Fruit fly (Drosophila melanogaster) Kc167 (cell line): Measurements from ENCODE around the gene gdl.

Experiments
- Myc ChIP-seq: fragments of >200 bp; optimal IDR thresholded peaks from 2 replicates; lab custom pipeline; 2017; ENCODE audit warnings: missing external identifiers
- Sin3A ChIP-seq: fragments of >200 bp; optimal IDR thresholded peaks from 2 replicates; lab custom pipeline; 2018; ENCODE audit warnings: missing external identifiers
- h ChIP-seq: fragments of >200 bp; optimal IDR thresholded peaks from 3 replicates; lab custom pipeline; 2018; ENCODE audit warnings: missing external identifiers
- insv ChIP-seq: fragments of >200 bp; optimal IDR thresholded peaks from 3 replicates; lab custom pipeline; 2018; ENCODE audit warnings: missing external identifiers
- psq ChIP-seq: fragments of >200 bp; optimal IDR thresholded peaks from 2 replicates; lab custom pipeline; 2017; ENCODE audit warnings: missing external identifiers
- ttk ChIP-seq: sonication (Bioruptor generic); optimal IDR thresholded peaks from 2 replicates; lab custom pipeline; 2017; ENCODE audit warnings: missing external identifiers

gdl gene

DNA sequence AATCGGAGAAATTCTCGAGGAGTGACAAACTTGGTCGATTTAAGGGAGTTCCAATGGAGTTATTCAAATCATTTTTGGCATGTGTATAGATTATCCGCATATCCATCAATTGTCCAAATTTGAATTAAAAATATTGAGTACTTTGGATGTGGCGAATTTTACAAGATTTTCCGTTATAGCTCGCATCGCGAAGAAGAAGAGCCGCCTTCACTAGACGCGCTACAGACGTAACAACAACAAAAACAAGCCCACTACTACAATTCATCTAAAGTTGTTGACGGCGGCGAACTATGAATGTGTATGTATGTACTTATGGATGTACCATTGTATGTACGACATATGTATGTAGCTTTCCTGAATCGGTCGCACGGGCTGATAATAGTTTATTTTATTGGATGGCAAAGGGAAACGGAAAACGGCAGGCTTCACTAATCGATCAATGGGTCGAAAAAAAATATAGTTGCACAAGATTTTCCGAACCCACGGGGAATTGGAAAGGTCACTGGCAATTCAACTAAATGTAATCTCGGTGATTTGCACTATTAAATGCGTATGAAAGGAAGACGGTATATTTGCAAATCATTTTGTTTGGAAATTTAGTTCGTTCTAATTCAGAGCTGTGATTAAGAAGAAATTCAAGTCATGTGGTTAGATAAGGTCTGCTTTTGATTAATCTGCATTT, 5.7 kb downstream of the gdl start:
- no peak for TF ChIP-seq h (lab: Kevin White, UChicago)
- TF ChIP-seq insv (lab: Kevin White, UChicago): no peak
- no peak for TF ChIP-seq ttk (lab: Kevin White, UChicago)
- no peak for TF ChIP-seq Myc
- TF ChIP-seq psq: no peak
- no peak for TF ChIP-seq Sin3A (lab: Kevin White, UChicago)

DNA sequence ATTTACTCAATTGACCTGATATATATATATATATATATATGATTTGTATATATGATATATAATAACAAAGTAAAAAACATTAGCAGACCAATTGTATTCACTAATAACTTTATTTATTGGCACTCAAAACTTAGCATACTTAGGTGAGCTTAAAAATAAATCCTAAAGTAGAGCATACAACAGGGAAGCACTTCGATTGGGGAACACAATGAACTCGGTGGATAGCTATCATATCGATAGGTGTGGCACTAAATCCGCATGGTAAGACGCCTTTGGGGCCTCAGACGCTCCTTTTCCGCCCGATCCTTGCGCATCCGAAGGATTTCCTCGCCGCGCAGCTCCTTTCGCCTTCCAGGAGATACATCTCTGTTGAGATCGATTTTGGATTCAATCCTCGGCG, 7.2 kb downstream of the gdl start:
- TF ChIP-seq psq (no peak), ttk (lab: Kevin White, UChicago) (no peak), h (lab: Kevin White, UChicago) (no peak), Sin3A (lab: Kevin White, UChicago) (no peak), insv (lab: Kevin White, UChicago) (no peak), Myc (no peak)

- TF ChIP-seq h (lab: Kevin White, UChicago) (no peak), Sin3A (lab: Kevin White, UChicago) (no peak), psq (no peak), insv (lab: Kevin White, UChicago) (no peak), ttk (lab: Kevin White, UChicago) (no peak), Myc (no peak)
Observed at dm6 chr3L:15516956-15517355, 7.7 kb downstream of the gdl start, which contains the start of gene CG13454. Gene CG13454 (minus strand): TSS chr3L:15517056.

dm6 chr3L:15517508-15517907, 8.3 kb downstream of the gdl start:
- no peak for TF ChIP-seq Sin3A (lab: Kevin White, UChicago)
- TF ChIP-seq psq: no peak
- TF ChIP-seq h (lab: Kevin White, UChicago): no peak
- no peak for TF ChIP-seq insv (lab: Kevin White, UChicago)
- no peak for TF ChIP-seq Myc
- TF ChIP-seq ttk (lab: Kevin White, UChicago): no peak

DNA sequence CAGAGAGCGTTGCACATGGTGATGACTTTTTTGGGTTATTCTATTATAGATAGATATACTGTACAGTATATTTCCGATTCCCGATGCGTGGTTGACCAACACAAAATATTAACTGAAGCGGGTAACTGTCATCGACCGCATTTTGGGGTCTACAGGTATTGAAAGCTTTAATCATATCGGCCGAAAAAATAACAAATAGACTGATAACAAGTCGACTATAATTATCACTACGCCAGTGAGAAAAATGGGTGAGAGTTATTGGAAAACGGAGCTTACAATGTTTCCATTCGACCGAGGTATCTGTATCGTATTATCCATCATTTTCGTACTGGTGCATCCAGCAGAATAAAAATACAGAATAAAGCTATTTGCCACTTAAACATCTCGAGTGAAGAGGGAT, 9.1 kb downstream of the gdl start:
- TF ChIP-seq Sin3A (lab: Kevin White, UChicago) (no peak), ttk (lab: Kevin White, UChicago) (no peak), h (lab: Kevin White, UChicago) (no peak)

dm6 chr3L:15519492-15519891, 10.2 kb downstream of the gdl start, which contains the start of gene mex1:
Gene mex1 (minus strand): TSS chr3L:15519592.
- TF ChIP-seq insv (lab: Kevin White, UChicago): no peak
- TF ChIP-seq Myc: no peak
- no peak for TF ChIP-seq Sin3A (lab: Kevin White, UChicago)
- no peak for TF ChIP-seq h (lab: Kevin White, UChicago)

DNA sequence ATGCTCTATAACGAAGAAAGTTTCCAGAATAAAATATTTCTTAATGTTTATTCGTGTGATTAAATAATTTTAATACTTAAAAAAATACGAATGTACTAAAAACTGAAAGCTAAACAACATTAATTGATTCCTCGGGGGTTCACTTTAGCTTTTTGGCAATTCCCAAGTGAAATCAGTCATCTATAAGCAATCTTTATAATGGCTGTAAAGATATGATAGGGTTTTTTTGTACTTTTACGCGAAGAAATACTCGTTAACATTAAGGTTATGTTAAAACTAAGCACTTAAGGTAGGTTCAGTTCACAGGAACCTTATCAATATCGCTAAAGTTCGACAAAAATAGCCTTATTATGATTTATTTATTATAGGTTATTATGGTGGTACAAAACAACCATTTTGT, 10.7 kb downstream of the gdl start:
- no peak for TF ChIP-seq ttk (lab: Kevin White, UChicago)
- TF ChIP-seq Sin3A (lab: Kevin White, UChicago): no peak
- no peak for TF ChIP-seq Myc
- TF ChIP-seq h (lab: Kevin White, UChicago): no peak

DNA sequence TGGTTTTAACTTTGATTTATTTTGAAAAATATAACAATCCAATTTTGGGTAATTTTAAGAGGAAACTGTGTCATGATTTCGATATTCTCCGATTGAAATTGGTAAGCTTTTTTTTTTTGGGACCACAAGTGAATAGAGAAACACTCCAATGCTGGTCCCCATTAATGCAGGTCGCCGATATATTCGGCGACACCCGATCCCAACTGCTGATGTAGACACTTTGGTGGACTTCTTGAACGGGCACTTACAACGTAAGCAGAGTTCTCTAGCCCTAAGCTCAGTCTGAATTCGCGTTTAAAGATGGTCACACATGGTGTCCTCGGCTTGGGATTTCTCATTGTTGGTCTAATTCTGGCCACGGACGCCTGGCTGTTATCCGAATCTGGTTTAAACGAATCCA, 11.1 kb downstream of the gdl start, which contains the start of gene yellow-k:
Gene yellow-k, plus strand, starts transcription at position 301 of the 400 bp plus-strand sequence.
- no peak for TF ChIP-seq insv (lab: Kevin White, UChicago)
- TF ChIP-seq Sin3A (lab: Kevin White, UChicago): no peak

- TF ChIP-seq insv (lab: Kevin White, UChicago) (no peak), psq (no peak), Sin3A (lab: Kevin White, UChicago) (no peak), ttk (lab: Kevin White, UChicago) (no peak), Myc (no peak), h (lab: Kevin White, UChicago) (no peak)
Observed at dm6 chr3L:15523806-15524346, 14.6 kb downstream of the gdl start, which contains the start of gene CG7945. Gene CG7945 (minus strand): TSS chr3L:15524137.

DNA sequence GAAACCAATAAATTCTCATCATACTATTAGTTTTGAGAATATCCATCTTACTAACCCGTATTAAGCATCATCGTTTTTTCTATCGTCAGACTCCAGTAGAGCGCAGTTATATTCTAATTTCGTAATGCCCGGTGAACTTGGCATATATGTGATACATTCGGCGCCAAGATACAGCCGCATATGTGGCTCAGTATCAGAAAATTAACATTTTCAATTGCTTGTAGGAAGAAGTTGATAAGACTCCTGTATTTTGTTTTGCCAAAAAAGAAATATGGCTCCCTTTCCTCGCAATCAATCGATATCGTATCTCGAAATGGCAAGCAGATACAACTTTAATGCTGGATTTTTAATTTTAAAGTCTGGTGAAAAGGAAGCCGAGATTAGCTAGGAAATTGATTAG, 15.9 kb downstream of the gdl start, which contains the start of gene CG33986:
Gene CG33986, minus strand, starts transcription at position 101 of the 400 bp plus-strand sequence.
- TF ChIP-seq Sin3A (lab: Kevin White, UChicago): no peak
- TF ChIP-seq ttk (lab: Kevin White, UChicago): no peak
- no peak for TF ChIP-seq Myc
- no peak for TF ChIP-seq psq
- no peak for TF ChIP-seq h (lab: Kevin White, UChicago)
- TF ChIP-seq insv (lab: Kevin White, UChicago): no peak

- no peak for TF ChIP-seq Myc
- no peak for TF ChIP-seq ttk (lab: Kevin White, UChicago)
- TF ChIP-seq Sin3A (lab: Kevin White, UChicago): no peak
- TF ChIP-seq insv (lab: Kevin White, UChicago): no peak
- TF ChIP-seq h (lab: Kevin White, UChicago): no peak
- TF ChIP-seq psq: no peak
Observed at dm6 chr3L:15526712-15527111, 17.5 kb downstream of the gdl start, which contains the start of gene CG33985. Gene CG33985 (minus strand): TSS chr3L:15526812.

DNA sequence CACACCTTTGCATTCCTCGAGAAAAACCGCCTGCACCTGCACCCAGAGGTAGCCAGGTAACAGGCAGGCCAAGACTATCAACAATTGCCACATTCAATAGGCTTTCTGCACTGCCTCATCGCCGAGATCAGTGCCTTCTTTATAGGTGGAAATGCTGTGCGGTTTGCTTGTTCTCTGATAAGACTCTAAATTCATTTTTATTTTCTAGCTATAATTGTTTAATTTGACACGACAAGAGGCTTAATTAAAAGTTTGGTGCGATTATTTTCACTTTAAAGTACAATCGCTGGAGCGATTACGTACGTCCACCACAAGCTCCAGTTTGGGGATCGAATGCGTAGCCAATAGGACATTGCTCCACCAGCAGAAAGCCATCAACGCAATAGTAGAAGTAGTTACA, 18.2 kb downstream of the gdl start, which contains the start of gene CG42729:
Gene CG42729, minus strand, starts transcription at position 101 of the 400 bp plus-strand sequence.
- TF ChIP-seq h (lab: Kevin White, UChicago) (no peak), Myc (no peak), insv (lab: Kevin White, UChicago) (no peak), Sin3A (lab: Kevin White, UChicago) (no peak), psq (no peak), ttk (lab: Kevin White, UChicago) (no peak)
